Fruit fly (Drosophila melanogaster) whole organism, embryonic: Measurements from ENCODE around the gene CG4757.

ENCODE experiments used
- Adf1 ChIP-seq: fragments of 200-800 bp; sonication (Bioruptor generic); IDR thresholded peaks from 2 replicates; pipeline ENCODE4 v1.3.6; 2022; ENCODE audit warnings: missing biosample characterization, missing genetic modification characterization
- CG10366 ChIP-seq: fragments of 200-800 bp; sonication (Bioruptor generic); IDR thresholded peaks from 2 replicates; pipeline ENCODE4 v1.3.6; 2022; ENCODE audit warnings: missing biosample characterization, missing genetic modification characterization
- CG10431 ChIP-seq: fragments of 200-800 bp; sonication (Bioruptor generic); optimal IDR thresholded peaks from 3 replicates; lab custom pipeline; 2018; ENCODE audit warnings: missing biosample characterization, mild to moderate bottlenecking, missing genetic modification characterization
- CG12299 ChIP-seq: fragments of 200-800 bp; sonication (Bioruptor generic); optimal IDR thresholded peaks from 2 replicates; lab custom pipeline; 2018; ENCODE audit warnings: missing biosample characterization, mild to moderate bottlenecking, missing genetic modification characterization
- CG12769 ChIP-seq: fragments of 200-800 bp; sonication (Bioruptor generic); optimal IDR thresholded peaks from 2 replicates; lab custom pipeline; 2019; ENCODE audit warnings: missing biosample characterization, mild to moderate bottlenecking, missing genetic modification characterization, moderate library complexity
- CG2120 ChIP-seq: fragments of 200-800 bp; sonication (Bioruptor generic); optimal IDR thresholded peaks from 3 replicates; lab custom pipeline; 2016; ENCODE audit warnings: missing biosample characterization, missing genetic modification characterization
- CG2202 ChIP-seq: fragments of 200-800 bp; sonication (Bioruptor generic); optimal IDR thresholded peaks from 2 replicates; lab custom pipeline; 2018; ENCODE audit warnings: missing biosample characterization, mild to moderate bottlenecking, missing genetic modification characterization
- CG30403 ChIP-seq: fragments of 200-800 bp; sonication (Bioruptor generic); optimal IDR thresholded peaks from 3 replicates; lab custom pipeline; 2016; ENCODE audit warnings: missing biosample characterization, missing genetic modification characterization
- CG3281 ChIP-seq: fragments of 200-800 bp; sonication (Bioruptor generic); optimal IDR thresholded peaks from 3 replicates; lab custom pipeline; 2017; ENCODE audit warnings: missing biosample characterization, mild to moderate bottlenecking, missing genetic modification characterization
- CG8281 ChIP-seq: fragments of 200-800 bp; sonication (Bioruptor generic); optimal IDR thresholded peaks from 2 replicates; lab custom pipeline; 2018; ENCODE audit warnings: missing biosample characterization, mild to moderate bottlenecking, missing genetic modification characterization, moderate library complexity
- Doc2 ChIP-seq: fragments of 200-800 bp; sonication (Bioruptor generic); IDR thresholded peaks from 2 replicates; pipeline ENCODE4 v1.3.6; 2022; ENCODE audit warnings: missing biosample characterization, missing genetic modification characterization
- Gsc ChIP-seq: fragments of 200-800 bp; sonication (Bioruptor generic); IDR thresholded peaks from 2 replicates; pipeline ENCODE4 v1.3.6; 2022; ENCODE audit warnings: missing biosample characterization, missing genetic modification characterization
- HLHmδ ChIP-seq: fragments of 200-800 bp; sonication (Bioruptor generic); optimal IDR thresholded peaks from 2 replicates; lab custom pipeline; 2018; ENCODE audit warnings: missing biosample characterization, mild to moderate bottlenecking, missing genetic modification characterization, moderate library complexity
- Mes4 ChIP-seq: fragments of 200-800 bp; sonication (Bioruptor generic); optimal IDR thresholded peaks from 2 replicates; lab custom pipeline; 2016; ENCODE audit warnings: missing biosample characterization, missing genetic modification characterization
- Nf-YC ChIP-seq: fragments of 200-800 bp; optimal IDR thresholded peaks from 3 replicates; lab custom pipeline; 2019; ENCODE audit warnings: missing biosample characterization, mild to moderate bottlenecking, missing genetic modification characterization, moderate library complexity
- Ravus ChIP-seq: fragments of 200-800 bp; sonication (Bioruptor generic); IDR thresholded peaks from 2 replicates; pipeline ENCODE4 v1.3.6; 2022; ENCODE audit warnings: missing biosample characterization, missing genetic modification characterization
- ab ChIP-seq: fragments of 200-800 bp; sonication (Bioruptor generic); optimal IDR thresholded peaks from 2 replicates; lab custom pipeline; 2016; ENCODE audit warnings: missing biosample characterization, missing genetic modification characterization
- ase ChIP-seq: fragments of 200-800 bp; sonication (Bioruptor generic); IDR thresholded peaks from 3 replicates; pipeline ENCODE4 v1.3.6; 2022; ENCODE audit warnings: missing biosample characterization, missing genetic modification characterization
- az2 ChIP-seq: fragments of 200-800 bp; sonication (Bioruptor generic); optimal IDR thresholded peaks from 3 replicates; lab custom pipeline; 2016; ENCODE audit warnings: missing biosample characterization, missing genetic modification characterization
- ems ChIP-seq: fragments of 200-800 bp; sonication (Bioruptor generic); optimal IDR thresholded peaks from 3 replicates; lab custom pipeline; 2016; ENCODE audit warnings: missing biosample characterization, missing genetic modification characterization
- lov ChIP-seq, 2 experiments: fragments of 200-800 bp in 1 of 2; fragments of >200 bp in 1 of 2; sonication (Bioruptor generic) in 1 of 2; IDR thresholded peaks in 1 of 2; optimal IDR thresholded peaks in 1 of 2; 2 replicates in 1 of 2; 3 replicates in 1 of 2; pipeline versions ENCODE4 v1.3.6 to Lab custom; 2017 to 2022; ENCODE audit warnings: missing biosample characterization in 1 of 2, missing genetic modification characterization in 1 of 2
- repo ChIP-seq: fragments of 200-800 bp; sonication (Bioruptor generic); optimal IDR thresholded peaks from 2 replicates; lab custom pipeline; 2016; ENCODE audit warnings: missing biosample characterization, missing genetic modification characterization
- sisA ChIP-seq: fragments of 200-800 bp; sonication (Bioruptor generic); IDR thresholded peaks from 2 replicates; pipeline ENCODE4 v1.3.6; 2022; ENCODE audit warnings: missing biosample characterization, missing genetic modification characterization

CG4757 gene

dm6 chr3R:11211291-11212061 lies 50.5 kb downstream of the CG4757 start (continued):
- TF ChIP-seq CG12299 (tag; lab: Kevin White, UChicago) = peak; percentile 33
- TF ChIP-seq CG12769 (tag; lab: Kevin White, UChicago) = peak; percentile 94
- peak; percentile 88 for TF ChIP-seq CG30403 (GFP tag; lab: Kevin White, UChicago)
- TF ChIP-seq CG10366 (GFP tag; lab: Robert Waterston, UW) = peak; percentile 75
- peak; percentile 90 for TF ChIP-seq CG2120 (GFP tag; lab: Kevin White, UChicago)
- peak; percentile 9 for TF ChIP-seq CG8281
- TF ChIP-seq Doc2 (GFP tag; lab: Robert Waterston, UW) = no peak
- peak; percentile 33; the same call in 1 of the 2 replicates for TF ChIP-seq Adf1 (GFP tag; lab: Robert Waterston, UW)
- TF ChIP-seq lov (optimal IDR thresholded peaks at IDR 0.05; lab: Kevin White, UChicago) = no peak
- peak; percentile 71; the same call in 1 of the 3 replicates for TF ChIP-seq lov (GFP tag; IDR thresholded peaks at IDR 0.05; lab: Robert Waterston, UW)
- TF ChIP-seq ems (GFP tag; lab: Kevin White, UChicago) = peak; percentile 67
- TF ChIP-seq HLHmδ (GFP tag; lab: Kevin White, UChicago) = no peak
- TF ChIP-seq CG2202 (tag; lab: Kevin White, UChicago) = no peak
- peak; percentile 63 for TF ChIP-seq CG3281 (GFP tag; lab: Kevin White, UChicago)
- TF ChIP-seq az2 = peak; percentile 75
- peak; percentile 51 for TF ChIP-seq repo
- peak; percentile 81 for TF ChIP-seq sisA (GFP tag; lab: Robert Waterston, UW)
- TF ChIP-seq ab (GFP tag; lab: Kevin White, UChicago) = no peak
- TF ChIP-seq Gsc = no peak
- no peak for TF ChIP-seq CG10431 (GFP tag; lab: Kevin White, UChicago)
- peak; percentile 71 for TF ChIP-seq Nf-YC (tag; lab: Kevin White, UChicago)
- peak; percentile 33 for TF ChIP-seq Ravus (GFP tag; lab: Robert Waterston, UW)
- TF ChIP-seq Mes4 (GFP tag; lab: Kevin White, UChicago) = peak; percentile 54
- peak; percentile 74; the same call in 2 of the 3 replicates for TF ChIP-seq ase (GFP tag; lab: Robert Waterston, UW)
